Worm (Caenorhabditis elegans) whole organism, L4 larva: ENCODE data around the gene str-38.

Experiments
- Y48G9A.11 ChIP-seq: fragments of 200-800 bp; sonication (Bioruptor generic); IDR thresholded peaks from 2 replicates; pipeline ENCODE4 v1.3.6; 2022; ENCODE audit warnings: missing genetic modification reagents, missing genetic modification characterization, missing compliant biosample characterization
- aly-2 ChIP-seq: sonication (generic microtip); optimal IDR thresholded peaks from 2 replicates; lab custom pipeline; 2018; ENCODE audit warnings: missing biosample characterization, missing genetic modification characterization
- attf-4 ChIP-seq: sonication (generic microtip); optimal IDR thresholded peaks from 3 replicates; lab custom pipeline; 2017; ENCODE audit warnings: missing biosample characterization, missing genetic modification characterization
- ceh-62 ChIP-seq: sonication (generic microtip); optimal IDR thresholded peaks from 2 replicates; lab custom pipeline; 2017; ENCODE audit warnings: missing biosample characterization, missing genetic modification characterization
- ces-1 ChIP-seq: fragments of 150-350 bp; sonication (generic microtip); optimal IDR thresholded peaks from 4 replicates; lab custom pipeline; 2014; ENCODE audit warnings: missing biosample characterization, missing genetic modification reagents, missing genetic modification characterization
- dpl-1 ChIP-seq: fragments of 150-350 bp; optimal IDR thresholded peaks from 2 replicates; lab custom pipeline; 2014; ENCODE audit warnings: missing biosample characterization, missing genetic modification reagents, missing genetic modification characterization
- egl-27 ChIP-seq: sonication (generic microtip); optimal IDR thresholded peaks from 3 replicates; lab custom pipeline; 2017; ENCODE audit warnings: missing biosample characterization, missing genetic modification reagents, missing genetic modification characterization
- lin-13 ChIP-seq: fragments of 150-350 bp; optimal IDR thresholded peaks from 2 replicates; lab custom pipeline; 2014; ENCODE audit warnings: missing biosample characterization, missing genetic modification reagents, missing genetic modification characterization
- madf-5 ChIP-seq, 2 experiments: fragments of 200-800 bp; sonication (Bioruptor generic); IDR thresholded peaks; 2 replicates each; pipeline ENCODE4 v1.3.6; 2022; ENCODE audit warnings: missing compliant biosample characterization in 2 of 2, missing genetic modification characterization in 2 of 2
- nhr-41 ChIP-seq: fragments of 200-800 bp; sonication (Bioruptor generic); IDR thresholded peaks from 2 replicates; pipeline ENCODE4 v1.3.6; 2022; ENCODE audit warnings: missing genetic modification reagents, missing genetic modification characterization, missing compliant biosample characterization
- nhr-6 ChIP-seq: fragments of 150-350 bp; optimal IDR thresholded peaks from 2 replicates; lab custom pipeline; 2014; ENCODE audit warnings: missing biosample characterization, missing genetic modification characterization
- snpc-4 ChIP-seq: fragments of 150-350 bp; optimal IDR thresholded peaks from 2 replicates; lab custom pipeline; 2014; ENCODE audit warnings: missing biosample characterization, missing genetic modification characterization
- unc-39 ChIP-seq: sonication (generic microtip); optimal IDR thresholded peaks from 2 replicates; lab custom pipeline; 2017; ENCODE audit warnings: missing biosample characterization, missing genetic modification characterization
- ztf-11 ChIP-seq: fragments of 150-350 bp; optimal IDR thresholded peaks from 2 replicates; lab custom pipeline; 2014; ENCODE audit warnings: missing biosample characterization, missing genetic modification characterization

- TF ChIP-seq madf-5 (GFP tag; IDR thresholded peaks at IDR 0.05; lab: Robert Waterston, UW) (no peak), ztf-11 (no peak), snpc-4 (no peak), Y48G9A.11 (GFP tag; lab: Robert Waterston, UW) (no peak), aly-2 (tag; lab: Kevin White, UChicago) (no peak), ceh-62 (tag; lab: Kevin White, UChicago) (no peak), dpl-1 (GFP tag; lab: Kevin White, UChicago) (no peak), nhr-6 (tag; lab: Kevin White, UChicago) (no peak), attf-4 (tag; lab: Kevin White, UChicago) (no peak), unc-39 (tag; lab: Kevin White, UChicago) (no peak), nhr-41 (GFP tag; lab: Robert Waterston, UW) (no peak), ces-1 (GFP tag; lab: Kevin White, UChicago) (no peak), lin-13 (GFP tag; lab: Kevin White, UChicago) (no peak), egl-27 (tag; lab: Kevin White, UChicago) (no peak)
Observed at ce11 chrV:15735720-15736119, 3.6 kb upstream of the str-38 start, which contains the start of gene str-27.
